Worm (Caenorhabditis elegans) whole organism, late embryonic: ENCODE data around the gene K10H10.5.

Source experiments
- F13H6.1 ChIP-seq: sonication (generic microtip); optimal IDR thresholded peaks from 2 replicates; lab custom pipeline; 2016; ENCODE audit warnings: missing genetic modification characterization, missing compliant biosample characterization
- Y22D7AL.16 ChIP-seq: sonication (generic microtip); optimal IDR thresholded peaks from 2 replicates; lab custom pipeline; 2016; ENCODE audit warnings: missing genetic modification characterization, missing compliant biosample characterization
- ceh-19 ChIP-seq: fragments of 200-800 bp; sonication (Bioruptor generic); optimal IDR thresholded peaks from 2 replicates; lab custom pipeline; 2018; ENCODE audit warnings: mild to moderate bottlenecking, missing genetic modification characterization, missing compliant biosample characterization
- ceh-2 ChIP-seq: sonication (generic microtip); optimal IDR thresholded peaks from 2 replicates; lab custom pipeline; 2016; ENCODE audit warnings: missing genotype, missing genetic modification characterization, missing compliant biosample characterization
- ceh-31 ChIP-seq: sonication (generic microtip); optimal IDR thresholded peaks from 2 replicates; lab custom pipeline; 2016; ENCODE audit warnings: missing genetic modification characterization, missing compliant biosample characterization
- ceh-45 ChIP-seq: fragments of 200-800 bp; sonication (Bioruptor generic); IDR thresholded peaks from 2 replicates; pipeline ENCODE4 v1.3.6; 2022; ENCODE audit warnings: missing genetic modification reagents, missing genetic modification characterization, missing compliant biosample characterization
- ceh-48 ChIP-seq: sonication (generic microtip); optimal IDR thresholded peaks from 2 replicates; lab custom pipeline; 2016; ENCODE audit warnings: missing genetic modification characterization, inconsistent platforms, missing compliant biosample characterization
- che-1 ChIP-seq: sonication (generic microtip); optimal IDR thresholded peaks from 2 replicates; lab custom pipeline; 2016; ENCODE audit warnings: mild to moderate bottlenecking, missing genetic modification characterization, missing compliant biosample characterization
- dmd-4 ChIP-seq: sonication (generic microtip); optimal IDR thresholded peaks from 2 replicates; lab custom pipeline; 2016; ENCODE audit warnings: borderline replicate concordance, missing genetic modification characterization, missing compliant biosample characterization
- elt-2 ChIP-seq: sonication (generic microtip); optimal IDR thresholded peaks from 2 replicates; lab custom pipeline; 2016; ENCODE audit warnings: missing genetic modification reagents, missing genetic modification characterization, missing compliant biosample characterization
- ets-4 ChIP-seq: sonication (generic microtip); optimal IDR thresholded peaks from 2 replicates; lab custom pipeline; 2016; ENCODE audit warnings: missing genetic modification characterization, missing compliant biosample characterization
- eyg-1 ChIP-seq: sonication (generic microtip); optimal IDR thresholded peaks from 2 replicates; lab custom pipeline; 2016; ENCODE audit warnings: missing genotype, missing genetic modification characterization, missing compliant biosample characterization
- fkh-6 ChIP-seq: sonication (generic microtip); optimal IDR thresholded peaks from 2 replicates; lab custom pipeline; 2016; ENCODE audit warnings: missing genetic modification characterization, missing compliant biosample characterization
- gmeb-2 ChIP-seq: sonication (generic microtip); optimal IDR thresholded peaks from 2 replicates; lab custom pipeline; 2016; ENCODE audit warnings: missing genetic modification characterization, inconsistent platforms, missing compliant biosample characterization
- hlh-13 ChIP-seq: fragments of 200-800 bp; sonication (Bioruptor generic); optimal IDR thresholded peaks from 2 replicates; lab custom pipeline; 2018; ENCODE audit warnings: mild to moderate bottlenecking, missing genetic modification characterization, missing compliant biosample characterization
- hlh-15 ChIP-seq: sonication (generic microtip); optimal IDR thresholded peaks from 2 replicates; lab custom pipeline; 2016; ENCODE audit warnings: missing genetic modification characterization, missing compliant biosample characterization
- hlh-30 ChIP-seq: sonication (generic microtip); optimal IDR thresholded peaks from 2 replicates; lab custom pipeline; 2017; ENCODE audit warnings: antibody characterized with exemption, missing genetic modification characterization, missing compliant biosample characterization; ENCODE audit not compliant: insufficient read depth
- hlh-6 ChIP-seq: sonication (generic microtip); optimal IDR thresholded peaks from 2 replicates; lab custom pipeline; 2016; ENCODE audit warnings: missing genotype, missing genetic modification characterization, missing compliant biosample characterization
- hlh-8 ChIP-seq: sonication (generic microtip); optimal IDR thresholded peaks from 2 replicates; lab custom pipeline; 2016; ENCODE audit warnings: missing genotype, missing genetic modification characterization, missing compliant biosample characterization
- lin-11 ChIP-seq: fragments of 200-800 bp; sonication (Bioruptor generic); optimal IDR thresholded peaks from 2 replicates; lab custom pipeline; 2018; ENCODE audit warnings: mild to moderate bottlenecking, missing genetic modification characterization, missing compliant biosample characterization
- mec-3 ChIP-seq: sonication (generic microtip); optimal IDR thresholded peaks from 2 replicates; lab custom pipeline; 2016; ENCODE audit warnings: borderline replicate concordance, missing genetic modification characterization, missing compliant biosample characterization
- nfya-1 ChIP-seq: sonication (generic microtip); optimal IDR thresholded peaks from 2 replicates; lab custom pipeline; 2017; ENCODE audit warnings: missing genetic modification characterization, mild to moderate bottlenecking, missing compliant biosample characterization, antibody characterized with exemption, moderate library complexity
- nhr-11 ChIP-seq: fragments of 150-350 bp; optimal IDR thresholded peaks from 2 replicates; lab custom pipeline; 2014; ENCODE audit warnings: missing biosample characterization, missing genetic modification characterization
- nhr-232 ChIP-seq: sonication (generic microtip); optimal IDR thresholded peaks from 2 replicates; lab custom pipeline; 2016; ENCODE audit warnings: missing genetic modification characterization, missing compliant biosample characterization
- npax-4 ChIP-seq: sonication (generic microtip); optimal IDR thresholded peaks from 2 replicates; lab custom pipeline; 2016; ENCODE audit warnings: missing genetic modification characterization, missing compliant biosample characterization
- pat-9 ChIP-seq: fragments of 200-800 bp; sonication (Bioruptor generic); optimal IDR thresholded peaks from 2 replicates; lab custom pipeline; 2018; ENCODE audit warnings: mild to moderate bottlenecking, missing genetic modification characterization, moderate library complexity, missing compliant biosample characterization
- pha-2 ChIP-seq: sonication (generic microtip); optimal IDR thresholded peaks from 2 replicates; lab custom pipeline; 2017; ENCODE audit warnings: mild to moderate bottlenecking, missing genetic modification characterization, missing compliant biosample characterization
- pros-1 ChIP-seq: fragments of 150-350 bp; optimal IDR thresholded peaks from 2 replicates; lab custom pipeline; 2014; ENCODE audit warnings: missing biosample characterization, missing genetic modification reagents, missing genetic modification characterization
- ref-2 ChIP-seq: sonication (generic microtip); optimal IDR thresholded peaks from 2 replicates; lab custom pipeline; 2016; ENCODE audit warnings: missing genetic modification characterization, missing compliant biosample characterization
- rnt-1 ChIP-seq: sonication (generic microtip); optimal IDR thresholded peaks from 2 replicates; lab custom pipeline; 2016; ENCODE audit warnings: missing genetic modification characterization, missing compliant biosample characterization
- sdc-2 ChIP-seq: sonication (generic microtip); optimal IDR thresholded peaks from 2 replicates; lab custom pipeline; 2016; ENCODE audit warnings: missing genotype, missing genetic modification characterization, missing compliant biosample characterization
- syd-9 ChIP-seq: sonication (generic microtip); optimal IDR thresholded peaks from 2 replicates; lab custom pipeline; 2016; ENCODE audit warnings: mild to moderate bottlenecking, missing genetic modification characterization, moderate library complexity, missing compliant biosample characterization
- ttx-3 ChIP-seq: sonication (generic microtip); optimal IDR thresholded peaks from 2 replicates; lab custom pipeline; 2016; ENCODE audit warnings: missing genetic modification reagents, missing genetic modification characterization, missing compliant biosample characterization
- unc-3 ChIP-seq, 2 experiments: fragments of 200-800 bp in 1 of 2; sonication (Bioruptor generic) in 1 of 2; sonication (generic microtip) in 1 of 2; conservative IDR thresholded peaks in 1 of 2; optimal IDR thresholded peaks in 1 of 2; 2 replicates each; pipeline versions ENCODE4 v1.3.6 to Lab custom; 2016 to 2022; ENCODE audit warnings: missing compliant biosample characterization in 2 of 2, missing genetic modification characterization in 2 of 2, missing genetic modification reagents in 1 of 2
- unc-42 ChIP-seq: sonication (generic microtip); optimal IDR thresholded peaks from 2 replicates; lab custom pipeline; 2016; ENCODE audit warnings: missing genotype, missing genetic modification characterization, missing compliant biosample characterization
- unc-55 ChIP-seq: sonication (generic microtip); optimal IDR thresholded peaks from 2 replicates; lab custom pipeline; 2017; ENCODE audit warnings: missing biosample characterization, missing genetic modification reagents, missing genetic modification characterization
- zip-5 ChIP-seq: sonication (generic microtip); optimal IDR thresholded peaks from 2 replicates; lab custom pipeline; 2016; ENCODE audit warnings: missing genetic modification characterization, missing compliant biosample characterization

K10H10.5 gene

DNA sequence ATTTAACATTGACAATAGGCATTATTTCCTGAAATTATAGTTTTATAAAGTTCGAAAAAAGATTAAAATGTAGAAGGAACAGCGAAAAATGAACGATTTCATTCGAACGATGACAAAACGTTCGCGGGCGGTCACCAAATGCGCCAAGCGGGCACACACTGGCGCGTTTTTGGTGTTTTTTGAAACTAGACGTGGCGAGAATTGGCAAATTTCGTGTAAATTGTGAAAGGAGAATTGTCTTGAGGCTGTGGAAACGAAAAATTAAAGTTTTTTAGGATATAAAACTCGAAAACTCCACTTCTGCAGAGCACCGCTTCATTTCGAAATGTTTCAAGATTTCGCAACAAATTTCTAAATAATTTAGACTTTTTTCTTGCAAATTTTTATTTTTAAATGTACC is 12.9 kb upstream of the K10H10.5 start, which contains the start of gene usp-14:
usp-14 (minus strand) TSS at position 28 of the 400 bp plus-strand sequence.
- TF ChIP-seq ceh-31: peak; percentile 25
- TF ChIP-seq eyg-1: no peak
- TF ChIP-seq, all 69 proteins: peak for 1

DNA sequence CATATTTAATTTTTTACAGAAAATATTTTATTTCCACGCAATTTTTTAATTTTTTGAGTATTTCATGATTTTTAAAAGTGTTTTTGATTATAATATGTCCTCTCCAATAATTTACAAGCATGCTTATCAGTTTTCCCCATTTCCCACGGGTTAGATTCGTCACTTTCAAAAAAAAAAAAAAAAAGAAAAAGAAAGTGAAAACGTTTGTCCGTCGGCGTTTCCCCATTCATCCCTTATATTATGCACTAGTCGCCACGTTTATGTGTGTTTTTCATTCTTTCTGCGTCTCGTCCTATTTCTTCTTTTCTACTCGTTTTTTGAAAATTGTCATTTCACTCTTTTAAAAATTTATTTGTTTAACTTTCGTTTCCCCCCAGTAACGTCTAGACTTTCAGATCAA is 12.1 kb upstream of the K10H10.5 start, which contains the start of gene vnut-1:
vnut-1 (plus strand) TSS at position 396 of the 400 bp plus-strand sequence.
- TF ChIP-seq nfya-1 (peak; percentile 4), nhr-232 (no peak)

ce11 chrII:14492592-14493196 is 8.9 kb upstream of the K10H10.5 start:
- TF ChIP-seq ref-2 (tag; lab: Kevin White, UChicago): no peak
- TF ChIP-seq nfya-1: no peak
- TF ChIP-seq sdc-2: no peak
- no peak for TF ChIP-seq dmd-4

DNA sequence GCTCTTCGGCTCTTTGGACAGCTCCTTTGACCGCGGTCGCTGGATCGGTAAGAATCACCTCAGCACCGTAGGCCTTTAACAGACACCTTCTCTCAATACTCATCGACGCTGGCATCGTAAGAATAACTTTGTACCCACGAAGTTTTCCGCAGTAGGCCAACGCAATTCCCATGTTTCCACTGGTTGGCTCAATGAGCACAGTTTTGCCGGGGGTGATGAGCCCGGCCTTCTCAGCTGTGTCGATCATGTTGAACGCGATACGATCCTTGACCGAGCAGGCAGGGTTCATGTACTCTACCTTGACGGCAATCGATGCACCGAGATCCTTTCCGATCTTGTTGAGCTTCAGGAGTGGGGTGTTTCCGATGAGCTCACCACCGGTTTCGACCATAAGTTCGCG is 7.5 kb upstream of the K10H10.5 start:
- no peak for TF ChIP-seq npax-4 (tag; lab: Kevin White, UChicago)
- no peak for TF ChIP-seq hlh-15 (tag; lab: Kevin White, UChicago)
- no peak for TF ChIP-seq ceh-19 (GFP tag; lab: Kevin White, UChicago)
- no peak for TF ChIP-seq che-1 (tag; lab: Kevin White, UChicago)
- no peak for TF ChIP-seq hlh-8 (tag; lab: Kevin White, UChicago)
- TF ChIP-seq ceh-31: no peak

- TF ChIP-seq gmeb-2: no peak
- TF ChIP-seq hlh-30 (tag; lab: Kevin White, UChicago): no peak
- no peak for TF ChIP-seq nhr-11 (tag; lab: Kevin White, UChicago)
- TF ChIP-seq ceh-19 (GFP tag; lab: Kevin White, UChicago): no peak
- no peak for TF ChIP-seq ref-2 (tag; lab: Kevin White, UChicago)
- no peak for TF ChIP-seq ceh-45 (GFP tag; lab: Robert Waterston, UW)
- TF ChIP-seq unc-3 (GFP tag; conservative IDR thresholded peaks at IDR 0.05; lab: Robert Waterston, UW): no peak
- TF ChIP-seq unc-3 (tag; optimal IDR thresholded peaks at IDR 0.05; lab: Kevin White, UChicago): no peak
- no peak for TF ChIP-seq ets-4 (tag; lab: Kevin White, UChicago)
- no peak for TF ChIP-seq F13H6.1 (tag; lab: Kevin White, UChicago)
- TF ChIP-seq syd-9 (tag; lab: Kevin White, UChicago): no peak
- no peak for TF ChIP-seq hlh-8 (tag; lab: Kevin White, UChicago)
- TF ChIP-seq unc-42 (tag; lab: Kevin White, UChicago): no peak
- no peak for TF ChIP-seq ceh-48 (tag; lab: Kevin White, UChicago)
- TF ChIP-seq sdc-2: no peak
- no peak for TF ChIP-seq nhr-232
- TF ChIP-seq che-1 (tag; lab: Kevin White, UChicago): no peak
- no peak for TF ChIP-seq pha-2
- no peak for TF ChIP-seq zip-5 (tag; lab: Kevin White, UChicago)
- no peak for TF ChIP-seq ceh-31
Observed at ce11 chrII:14494414-14494463, 7.3 kb upstream of the K10H10.5 start, which contains the start of gene cysl-2. TSS of gene cysl-2 (minus strand) at chrII:14494451.

DNA sequence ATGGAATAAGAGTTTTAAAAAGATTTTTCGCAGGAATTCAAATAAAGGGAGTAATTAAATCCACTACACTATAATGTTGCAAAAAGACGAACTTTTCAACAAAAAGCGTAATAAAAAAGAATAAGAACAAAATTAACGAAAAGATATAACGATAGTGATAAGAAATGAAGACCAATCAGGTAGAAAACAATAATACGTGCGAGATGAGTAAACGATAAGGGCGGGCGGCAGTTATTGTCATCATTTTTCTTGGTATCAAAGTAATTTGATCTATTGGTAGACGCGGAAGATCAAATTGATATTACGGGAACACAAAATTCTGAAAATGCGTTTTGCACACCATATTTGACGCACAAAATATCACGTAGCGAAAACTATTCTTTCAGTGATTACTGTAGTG is 7.1 kb upstream of the K10H10.5 start:
- TF ChIP-seq elt-2 (tag; lab: Kevin White, UChicago) (peak; percentile 85), nfya-1 (no peak), fkh-6 (tag; lab: Kevin White, UChicago) (no peak)

- TF ChIP-seq ceh-2 (tag; lab: Kevin White, UChicago): no peak
- no peak for TF ChIP-seq rnt-1 (tag; lab: Kevin White, UChicago)
- TF ChIP-seq pros-1 (tag; lab: Kevin White, UChicago): no peak
- no peak for TF ChIP-seq ttx-3 (tag; lab: Kevin White, UChicago)
- no peak for TF ChIP-seq mec-3 (tag; lab: Kevin White, UChicago)
- no peak for TF ChIP-seq lin-11
- no peak for TF ChIP-seq hlh-6 (tag; lab: Kevin White, UChicago)
- no peak for TF ChIP-seq hlh-13 (GFP tag; lab: Kevin White, UChicago)
- no peak for TF ChIP-seq Y22D7AL.16
- no peak for TF ChIP-seq nhr-11 (tag; lab: Kevin White, UChicago)
- TF ChIP-seq fkh-6 (tag; lab: Kevin White, UChicago): no peak
- TF ChIP-seq pat-9: no peak
- no peak for TF ChIP-seq unc-55 (GFP tag; lab: Kevin White, UChicago)
Observed at ce11 chrII:14495341-14495740, 6.2 kb upstream of the K10H10.5 start.
